Fruit fly (Drosophila melanogaster): ENCODE data around the gene Wdr82.

Gene Wdr82

dm6 chr2L:8382646-8383045, 8.4 kb downstream of the Wdr82 start, which contains the start of the genes CG13392 and Rcd4 (continued):
- peak; percentile 17 for TF ChIP-seq Nf-YC (tag; optimal IDR thresholded peaks at IDR 0.05)
- TF ChIP-seq Nf-YA (GFP tag; IDR thresholded peaks at IDR 0.05): no peak
- no peak for TF ChIP-seq CG15073 (GFP tag; optimal IDR thresholded peaks at IDR 0.05)
- peak; percentile 72 for TF ChIP-seq CG12769 (tag; optimal IDR thresholded peaks at IDR 0.05)
- TF ChIP-seq az2 (GFP tag; optimal IDR thresholded peaks at IDR 0.05): peak; percentile 53
- TF ChIP-seq CG6765 (GFP tag; optimal IDR thresholded peaks at IDR 0.05): peak; percentile 32
- TF ChIP-seq Fer2 (tag; optimal IDR thresholded peaks at IDR 0.05): peak; percentile 22
- TF ChIP-seq CG11093 (GFP tag; IDR thresholded peaks at IDR 0.05): no peak
- peak; percentile 61 for TF ChIP-seq Chrac-16 (GFP tag; optimal IDR thresholded peaks at IDR 0.05)
- peak; percentile 68 for TF ChIP-seq vfl (GFP tag; optimal IDR thresholded peaks at IDR 0.05)
- TF ChIP-seq nerfin-2 (GFP tag; IDR thresholded peaks at IDR 0.05; ENCODE audit: partially characterized antibody): peak; percentile 58; the same call in 1 of the 2 replicates
- peak; percentile 38 for TF ChIP-seq Ada2b (GFP tag; IDR thresholded peaks at IDR 0.05)
- TF ChIP-seq Spps (tag; optimal IDR thresholded peaks at IDR 0.05): no peak
- no peak for TF ChIP-seq cas (GFP tag; IDR thresholded peaks at IDR 0.05)
- TF ChIP-seq wek (GFP tag; optimal IDR thresholded peaks at IDR 0.05): no peak
- TF ChIP-seq NK7.1 (GFP tag; optimal IDR thresholded peaks at IDR 0.05): peak; percentile 23
- peak; percentile 29 for TF ChIP-seq D19B (GFP tag; optimal IDR thresholded peaks at IDR 0.05)
- TF ChIP-seq CG10267 (tag; optimal IDR thresholded peaks at IDR 0.05): peak; percentile 97
- no peak for TF ChIP-seq fd64A (GFP tag; optimal IDR thresholded peaks at IDR 0.05)
- no peak for TF ChIP-seq ttk (GFP tag; IDR thresholded peaks at IDR 0.05)
- no peak for TF ChIP-seq CG31365 (tag; optimal IDR thresholded peaks at IDR 0.05)
- peak; percentile 76 for TF ChIP-seq CG1647 (GFP tag; optimal IDR thresholded peaks at IDR 0.05)
- TF ChIP-seq CG4360 (GFP tag; IDR thresholded peaks at IDR 0.05): no peak
- TF ChIP-seq gce (GFP tag; IDR thresholded peaks at IDR 0.05): no peak
- peak; percentile 83 for TF ChIP-seq lilli (GFP tag; optimal IDR thresholded peaks at IDR 0.05)
- TF ChIP-seq chn (GFP tag; optimal IDR thresholded peaks at IDR 0.05): peak; percentile 50
- peak; percentile 81 for TF ChIP-seq HLH54F (GFP tag; optimal IDR thresholded peaks at IDR 0.05)
- TF ChIP-seq mam (GFP tag; optimal IDR thresholded peaks at IDR 0.05): peak; percentile 84
- TF ChIP-seq CG6813 (GFP tag; optimal IDR thresholded peaks at IDR 0.05): peak; percentile 45
- peak; percentile 71 for TF ChIP-seq CG7987 (GFP tag; optimal IDR thresholded peaks at IDR 0.05)
- peak; percentile 11 for TF ChIP-seq Nf-YB (GFP tag; optimal IDR thresholded peaks at IDR 0.05)
- peak; percentile 78 for TF ChIP-seq MESR4 (GFP tag; optimal IDR thresholded peaks at IDR 0.05)
- TF ChIP-seq CG13296 (GFP tag; optimal IDR thresholded peaks at IDR 0.05): peak; percentile 41
- peak; percentile 60 for TF ChIP-seq luna (GFP tag; optimal IDR thresholded peaks at IDR 0.05)
- TF ChIP-seq nmo (GFP tag; optimal IDR thresholded peaks at IDR 0.05): peak; percentile 51
- TF ChIP-seq CG5953 (GFP tag; IDR thresholded peaks at IDR 0.05): no peak
- TF ChIP-seq dimm (GFP tag; IDR thresholded peaks at IDR 0.05): no peak
- peak; percentile 24 for TF ChIP-seq CG16815 (GFP tag; optimal IDR thresholded peaks at IDR 0.05)
- TF ChIP-seq Six4 (GFP tag; optimal IDR thresholded peaks at IDR 0.05): no peak
- TF ChIP-seq CG14965 (GFP tag; optimal IDR thresholded peaks at IDR 0.05; ENCODE audit: borderline replicate concordance): no peak
- no peak for TF ChIP-seq CG10654 (GFP tag; optimal IDR thresholded peaks at IDR 0.05)
- peak; percentile 12 for TF ChIP-seq CG30020 (tag; optimal IDR thresholded peaks at IDR 0.05)
- no peak for TF ChIP-seq dan (GFP tag; IDR thresholded peaks at IDR 0.05)
- peak; percentile 30 for TF ChIP-seq CG9727 (GFP tag; optimal IDR thresholded peaks at IDR 0.05)
- TF ChIP-seq Hsf (GFP tag; optimal IDR thresholded peaks at IDR 0.05): peak; percentile 65
- peak; percentile 13; the same call in 1 of the 3 replicates for TF ChIP-seq mld (GFP tag; IDR thresholded peaks at IDR 0.05; ENCODE audit: partially characterized antibody)
- peak; percentile 76 for TF ChIP-seq B-H2 (GFP tag; optimal IDR thresholded peaks at IDR 0.05)
- TF ChIP-seq CG7357 (GFP tag; IDR thresholded peaks at IDR 0.05): no peak
- peak; percentile 1 for TF ChIP-seq run (tag; optimal IDR thresholded peaks at IDR 0.05)
- TF ChIP-seq CG10147 (GFP tag; optimal IDR thresholded peaks at IDR 0.05): peak; percentile 58
- peak; percentile 90 for TF ChIP-seq CG15514 (GFP tag; optimal IDR thresholded peaks at IDR 0.05)

Measured in whole organism, embryonic.